Worm (Caenorhabditis elegans) whole organism, late embryonic: ENCODE results near the gene zig-4.

Experiments used
- C08G9.2 ChIP-seq: sonication (generic microtip); optimal IDR thresholded peaks from 2 replicates; lab custom pipeline; 2016; ENCODE audit warnings: mild to moderate bottlenecking, missing genetic modification characterization, moderate library complexity, missing compliant biosample characterization
- eyg-1 ChIP-seq: sonication (generic microtip); optimal IDR thresholded peaks from 2 replicates; lab custom pipeline; 2016; ENCODE audit warnings: missing genotype, missing genetic modification characterization, missing compliant biosample characterization
- nhr-11 ChIP-seq: fragments of 150-350 bp; optimal IDR thresholded peaks from 2 replicates; lab custom pipeline; 2014; ENCODE audit warnings: missing biosample characterization, missing genetic modification characterization
- pqm-1 ChIP-seq: sonication (generic microtip); optimal IDR thresholded peaks from 2 replicates; lab custom pipeline; 2016; ENCODE audit warnings: missing genetic modification characterization, missing compliant biosample characterization
- rnt-1 ChIP-seq: sonication (generic microtip); optimal IDR thresholded peaks from 2 replicates; lab custom pipeline; 2016; ENCODE audit warnings: missing genetic modification characterization, missing compliant biosample characterization

ce11 chrX:7965449-7965848 lies 40.2 kb downstream of the zig-4 start:
- TF ChIP-seq C08G9.2 (no peak), pqm-1 (no peak), rnt-1 (tag; lab: Kevin White, UChicago) (peak; percentile 6), eyg-1 (tag; lab: Kevin White, UChicago) (no peak), nhr-11 (tag; lab: Kevin White, UChicago) (no peak)
